Worm (Caenorhabditis elegans) whole organism, young adult: Measurements from ENCODE around the gene mig-10.

Source experiments
- B0336.3 ChIP-seq: fragments of 200-800 bp; sonication (Bioruptor generic); IDR thresholded peaks from 2 replicates; pipeline ENCODE4 v1.3.6; 2022; ENCODE audit warnings: missing genetic modification characterization, missing compliant biosample characterization
- F10E7.11 ChIP-seq: sonication (generic microtip); optimal IDR thresholded peaks from 2 replicates; lab custom pipeline; 2017; ENCODE audit warnings: mild to moderate bottlenecking, missing genetic modification characterization, moderate library complexity, missing compliant biosample characterization
- F22D6.2 ChIP-seq: sonication (generic microtip); optimal IDR thresholded peaks from 2 replicates; lab custom pipeline; 2016; ENCODE audit warnings: mild to moderate bottlenecking, missing genetic modification characterization, missing compliant biosample characterization
- F33H1.4 ChIP-seq: fragments of 200-800 bp; sonication (Bioruptor generic); IDR thresholded peaks from 2 replicates; pipeline ENCODE4 v1.3.6; 2022; ENCODE audit warnings: missing genetic modification reagents, missing genetic modification characterization, missing compliant biosample characterization
- F57C9.4 ChIP-seq: sonication (generic microtip); optimal IDR thresholded peaks from 2 replicates; lab custom pipeline; 2017; ENCODE audit warnings: mild to moderate bottlenecking, missing genetic modification characterization, missing compliant biosample characterization
- K11D2.4 ChIP-seq: fragments of 200-800 bp; sonication (Bioruptor generic); IDR thresholded peaks from 2 replicates; pipeline ENCODE4 v1.3.6; 2022; ENCODE audit warnings: missing genetic modification reagents, missing genetic modification characterization, missing compliant biosample characterization
- T26A5.8 ChIP-seq: sonication (generic microtip); optimal IDR thresholded peaks from 2 replicates; lab custom pipeline; 2016; ENCODE audit warnings: missing genetic modification characterization, missing compliant biosample characterization
- Y53G8AR.9 ChIP-seq: fragments of 200-800 bp; sonication (Bioruptor generic); conservative IDR thresholded peaks from 2 replicates; pipeline ENCODE4 v1.3.6; 2022; ENCODE audit warnings: missing genetic modification reagents, missing genetic modification characterization, missing compliant biosample characterization
- Y56A3A.18 ChIP-seq: fragments of 200-800 bp; sonication (Bioruptor generic); IDR thresholded peaks from 2 replicates; pipeline ENCODE4 v1.3.6; 2022; ENCODE audit warnings: missing genetic modification reagents, missing genetic modification characterization, missing compliant biosample characterization
- aptf-2 ChIP-seq: fragments of 200-800 bp; sonication (Bioruptor generic); conservative IDR thresholded peaks from 2 replicates; pipeline ENCODE4 v1.3.6; 2022; ENCODE audit warnings: missing genetic modification reagents, missing genetic modification characterization, missing compliant biosample characterization
- aptf-3 ChIP-seq: fragments of 200-800 bp; sonication (Bioruptor generic); IDR thresholded peaks from 2 replicates; pipeline ENCODE4 v1.3.6; 2022; ENCODE audit warnings: missing genetic modification characterization, missing compliant biosample characterization
- attf-3 ChIP-seq: fragments of 200-800 bp; sonication (Bioruptor generic); conservative IDR thresholded peaks from 2 replicates; pipeline ENCODE4 v1.3.6; 2022; ENCODE audit warnings: missing genetic modification reagents, missing genetic modification characterization, missing compliant biosample characterization
- attf-6 ChIP-seq: fragments of 200-800 bp; sonication (Bioruptor generic); IDR thresholded peaks from 2 replicates; pipeline ENCODE4 v1.3.6; 2022; ENCODE audit warnings: missing genetic modification reagents, missing genetic modification characterization, missing compliant biosample characterization
- ceh-40 ChIP-seq: fragments of 200-800 bp; sonication (Bioruptor generic); IDR thresholded peaks from 2 replicates; pipeline ENCODE4 v1.3.6; 2022; ENCODE audit warnings: missing genetic modification characterization, missing compliant biosample characterization
- ceh-91 ChIP-seq: fragments of 200-800 bp; sonication (Bioruptor generic); IDR thresholded peaks from 2 replicates; pipeline ENCODE4 v1.3.6; 2022; ENCODE audit warnings: missing genetic modification reagents, missing genetic modification characterization, missing compliant biosample characterization
- dpff-1 ChIP-seq: sonication (generic microtip); optimal IDR thresholded peaks from 2 replicates; lab custom pipeline; 2017; ENCODE audit warnings: mild to moderate bottlenecking, missing genetic modification characterization, missing compliant biosample characterization
- efl-1 ChIP-seq: fragments of 150-350 bp; optimal IDR thresholded peaks from 2 replicates; lab custom pipeline; 2014; ENCODE audit warnings: missing biosample characterization, missing genetic modification reagents, missing genetic modification characterization
- ets-4 ChIP-seq: fragments of 200-800 bp; sonication (Bioruptor generic); optimal IDR thresholded peaks from 2 replicates; lab custom pipeline; 2018; ENCODE audit warnings: mild to moderate bottlenecking, missing genetic modification characterization, missing compliant biosample characterization
- fkh-3 ChIP-seq: sonication (generic microtip); optimal IDR thresholded peaks from 2 replicates; lab custom pipeline; 2016; ENCODE audit warnings: mild to moderate bottlenecking, missing genetic modification characterization, missing compliant biosample characterization
- hlh-12 ChIP-seq: sonication (generic microtip); optimal IDR thresholded peaks from 2 replicates; lab custom pipeline; 2016; ENCODE audit warnings: missing genetic modification characterization, missing compliant biosample characterization
- hmg-1.2 ChIP-seq: fragments of 200-800 bp; sonication (Bioruptor generic); IDR thresholded peaks from 2 replicates; pipeline ENCODE4 v1.3.6; 2022; ENCODE audit warnings: missing genetic modification reagents, missing genetic modification characterization, missing compliant biosample characterization
- lag-1 ChIP-seq: fragments of 200-800 bp; sonication (Bioruptor generic); IDR thresholded peaks from 2 replicates; pipeline ENCODE4 v1.3.6; 2022; ENCODE audit warnings: missing genetic modification reagents, missing genetic modification characterization, missing compliant biosample characterization
- lin-26 ChIP-seq: fragments of 200-800 bp; sonication (Bioruptor generic); IDR thresholded peaks from 2 replicates; pipeline ENCODE4 v1.3.6; 2022; ENCODE audit warnings: missing genetic modification reagents, missing genetic modification characterization, missing compliant biosample characterization
- lir-1 ChIP-seq: fragments of 200-800 bp; sonication (Bioruptor generic); conservative IDR thresholded peaks from 2 replicates; pipeline ENCODE4 v1.3.6; 2022; ENCODE audit warnings: missing genetic modification reagents, missing genetic modification characterization, missing compliant biosample characterization
- lsy-27 ChIP-seq: sonication (generic microtip); optimal IDR thresholded peaks from 2 replicates; lab custom pipeline; 2017; ENCODE audit warnings: missing genetic modification characterization, mild to moderate bottlenecking, missing compliant biosample characterization, antibody characterized with exemption, missing genotype, borderline replicate concordance; ENCODE audit not compliant: insufficient read depth
- mes-4 ChIP-seq: sonication (generic microtip); optimal IDR thresholded peaks from 2 replicates; lab custom pipeline; 2016; ENCODE audit warnings: missing genotype, missing genetic modification characterization, missing compliant biosample characterization
- nfyb-1 ChIP-seq: fragments of 200-800 bp; sonication (Bioruptor generic); IDR thresholded peaks from 2 replicates; pipeline ENCODE4 v1.3.6; 2022; ENCODE audit warnings: missing genetic modification reagents, missing genetic modification characterization, missing compliant biosample characterization
- sdz-38 ChIP-seq: sonication (generic microtip); optimal IDR thresholded peaks from 2 replicates; lab custom pipeline; 2016; ENCODE audit warnings: missing genotype, missing genetic modification characterization, missing compliant biosample characterization
- sptf-2 ChIP-seq: fragments of 200-800 bp; sonication (Bioruptor generic); optimal IDR thresholded peaks from 2 replicates; lab custom pipeline; 2018; ENCODE audit warnings: mild to moderate bottlenecking, missing genetic modification characterization, missing compliant biosample characterization
- tlf-1 ChIP-seq: fragments of 200-800 bp; sonication (Bioruptor generic); optimal IDR thresholded peaks from 2 replicates; lab custom pipeline; 2018; ENCODE audit warnings: mild to moderate bottlenecking, missing genetic modification characterization, missing compliant biosample characterization
- unc-130 ChIP-seq: sonication (generic microtip); optimal IDR thresholded peaks from 2 replicates; lab custom pipeline; 2016; ENCODE audit warnings: missing genetic modification reagents, missing genetic modification characterization, missing compliant biosample characterization
- unc-62 ChIP-seq: fragments of 150-350 bp; optimal IDR thresholded peaks from 2 replicates; lab custom pipeline; 2014; ENCODE audit warnings: missing biosample characterization, missing genetic modification reagents, missing genetic modification characterization
- zim-3 ChIP-seq: sonication (generic microtip); optimal IDR thresholded peaks from 2 replicates; lab custom pipeline; 2017; ENCODE audit warnings: mild to moderate bottlenecking, missing genetic modification characterization, moderate library complexity, missing compliant biosample characterization
- ztf-18 ChIP-seq: sonication (generic microtip); optimal IDR thresholded peaks from 2 replicates; lab custom pipeline; 2016; ENCODE audit warnings: missing genotype, mild to moderate bottlenecking, missing genetic modification characterization, missing compliant biosample characterization
- ztf-22 ChIP-seq: fragments of 200-800 bp; sonication (Bioruptor generic); optimal IDR thresholded peaks from 2 replicates; lab custom pipeline; 2018; ENCODE audit warnings: mild to moderate bottlenecking, missing genetic modification characterization, moderate library complexity, missing compliant biosample characterization
- ztf-28 ChIP-seq: fragments of 200-800 bp; sonication (Bioruptor generic); IDR thresholded peaks from 2 replicates; pipeline ENCODE4 v1.3.6; 2022; ENCODE audit warnings: missing genetic modification reagents, missing genetic modification characterization, missing compliant biosample characterization
- ztf-3 ChIP-seq: fragments of 200-800 bp; sonication (Bioruptor generic); optimal IDR thresholded peaks from 2 replicates; lab custom pipeline; 2018; ENCODE audit warnings: mild to moderate bottlenecking, missing genetic modification characterization, missing compliant biosample characterization

The mig-10 gene

ce11 chrIII:8244052-8244451 is 34.8 kb upstream of the mig-10 start, which contains the start of the genes pbs-6 and cids-1:
Gene pbs-6 (minus strand): TSS chrIII:8244092.
Gene cids-1 (plus strand): TSS chrIII:8244445.
- peak; percentile 13; the same call in 1 of the 2 replicates for TF ChIP-seq hmg-1.2 (GFP tag; lab: Robert Waterston, UW)
- TF ChIP-seq ceh-91 (GFP tag; lab: Robert Waterston, UW) = no peak
- TF ChIP-seq lin-26 (GFP tag; lab: Robert Waterston, UW) = no peak
- TF ChIP-seq dpff-1 (tag; lab: Kevin White, UChicago) = no peak
- no peak for TF ChIP-seq fkh-3
- TF ChIP-seq aptf-2 = no peak
- TF ChIP-seq F10E7.11 = no peak
- TF ChIP-seq hlh-12 (tag; lab: Kevin White, UChicago) = no peak
- TF ChIP-seq, all 124 proteins: peak for 1

- TF ChIP-seq lir-1 (GFP tag; lab: Robert Waterston, UW) (no peak), mes-4 (tag; lab: Kevin White, UChicago) (no peak), dpff-1 (tag; lab: Kevin White, UChicago) (no peak), B0336.3 (GFP tag; lab: Robert Waterston, UW) (no peak), unc-62 (GFP tag; lab: Kevin White, UChicago) (no peak), ets-4 (no peak), sdz-38 (tag; lab: Kevin White, UChicago) (no peak), Y56A3A.18 (GFP tag; lab: Robert Waterston, UW) (no peak), ztf-18 (no peak), aptf-3 (GFP tag; lab: Robert Waterston, UW) (no peak), F22D6.2 (tag; lab: Kevin White, UChicago) (no peak), attf-6 (GFP tag; lab: Robert Waterston, UW) (no peak), ceh-40 (no peak), F33H1.4 (GFP tag; lab: Robert Waterston, UW) (no peak), attf-3 (GFP tag; lab: Robert Waterston, UW) (no peak), tlf-1 (GFP tag; lab: Kevin White, UChicago) (no peak)
- TF ChIP-seq, all 124 proteins: peak for 0
Observed at ce11 chrIII:8245591-8245990, 33.3 kb upstream of the mig-10 start, which contains the start of gene C02F5.3. Gene C02F5.3 (plus strand): TSS chrIII:8245891.

DNA sequence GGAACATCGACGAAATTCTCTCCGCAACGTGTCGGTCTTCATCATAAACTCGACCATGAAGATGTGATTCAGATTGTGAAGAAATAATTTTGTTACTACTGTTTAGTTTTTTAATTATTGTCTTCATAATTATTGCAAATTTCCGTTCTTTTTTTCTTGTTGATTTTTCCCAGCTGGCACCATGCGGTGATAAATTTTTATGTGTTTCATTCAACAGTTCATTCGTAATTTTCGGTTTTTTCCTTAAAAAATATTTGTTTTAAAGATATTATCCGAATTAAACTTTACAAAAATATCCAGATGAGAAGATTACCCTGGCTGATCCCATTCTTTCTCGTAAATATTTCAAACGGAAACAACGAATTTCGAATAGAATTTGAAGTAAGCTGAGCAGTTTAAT is 31.9 kb upstream of the mig-10 start, which contains the start of gene C02F5.13:
Gene C02F5.13, plus strand, starts transcription at position 301 of the 400 bp plus-strand sequence.
- TF ChIP-seq K11D2.4 = no peak
- TF ChIP-seq ztf-28 (GFP tag; lab: Robert Waterston, UW) = no peak
- no peak for TF ChIP-seq T26A5.8 (tag; lab: Kevin White, UChicago)
- TF ChIP-seq ztf-3 (GFP tag; lab: Kevin White, UChicago) = no peak
- no peak for TF ChIP-seq F57C9.4 (tag; lab: Kevin White, UChicago)
- TF ChIP-seq zim-3 (tag; lab: Kevin White, UChicago) = no peak
- no peak for TF ChIP-seq Y53G8AR.9 (GFP tag; lab: Robert Waterston, UW)
- no peak for TF ChIP-seq efl-1 (GFP tag; lab: Kevin White, UChicago)
- TF ChIP-seq lsy-27 (tag; lab: Kevin White, UChicago) = no peak
- no peak for TF ChIP-seq unc-130 (GFP tag; lab: Kevin White, UChicago)
- TF ChIP-seq nfyb-1 (GFP tag; lab: Robert Waterston, UW) = no peak
- TF ChIP-seq unc-62 (GFP tag; lab: Kevin White, UChicago) = no peak
- no peak for TF ChIP-seq sptf-2 (GFP tag; lab: Kevin White, UChicago)
- TF ChIP-seq aptf-3 (GFP tag; lab: Robert Waterston, UW) = no peak
- no peak for TF ChIP-seq ztf-22 (GFP tag; lab: Kevin White, UChicago)
- no peak for TF ChIP-seq lag-1 (GFP tag; lab: Robert Waterston, UW)
